Worm (Caenorhabditis elegans): ENCODE results near the gene frg-1.

DNA sequence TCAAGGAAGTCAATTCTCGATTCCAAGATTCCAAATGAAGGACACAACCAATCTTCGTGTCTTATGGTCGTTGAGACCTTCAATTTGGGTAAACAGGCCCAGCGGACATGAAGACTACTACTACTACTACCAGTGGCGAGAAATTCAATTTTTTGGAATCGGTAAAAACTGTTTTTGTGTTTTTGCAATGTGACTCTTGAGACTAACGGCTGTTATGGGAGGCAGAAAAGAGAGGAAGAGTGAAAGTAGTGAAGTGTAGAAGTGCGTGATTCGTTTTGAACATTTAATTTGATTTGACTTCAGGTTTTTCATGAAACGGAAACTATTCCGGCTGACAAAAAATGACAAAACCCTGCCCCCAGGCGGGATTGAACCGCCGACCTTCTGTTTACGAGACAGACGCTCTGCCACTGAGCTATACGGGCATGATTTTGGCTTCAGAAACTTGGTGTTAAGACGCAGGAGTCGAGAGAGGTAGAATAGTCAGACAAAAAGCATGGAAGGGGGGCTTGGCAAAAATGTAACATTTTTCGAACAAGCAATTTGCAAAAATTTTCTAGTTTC lies 36.9 kb downstream of the frg-1 start:
- no peak for TF ChIP-seq ama-1 (optimal IDR thresholded peaks at IDR 0.05)
- peak in 2 of 3 experiments; percentile 25 for TF ChIP-seq dpl-1 (GFP tag; optimal IDR thresholded peaks at IDR 0.05)
- no peak for TF ChIP-seq fkh-4 (tag; optimal IDR thresholded peaks at IDR 0.05; ENCODE audit: borderline replicate concordance)
- TF ChIP-seq fkh-10 (GFP tag; optimal IDR thresholded peaks at IDR 0.05): peak; percentile 27
- TF ChIP-seq hlh-17 (GFP tag; optimal IDR thresholded peaks at IDR 0.05; ENCODE audit: borderline replicate concordance): no peak
- TF ChIP-seq ceh-82 (tag; optimal IDR thresholded peaks at IDR 0.05): peak in 1 of 3 experiments; percentile 57
- TF ChIP-seq tbx-2 (tag; optimal IDR thresholded peaks at IDR 0.05): no peak
- TF ChIP-seq nhr-28 (tag; optimal IDR thresholded peaks at IDR 0.05): no peak
- no peak for TF ChIP-seq egl-27 (tag; optimal IDR thresholded peaks at IDR 0.05)
- TF ChIP-seq snpc-4 (tag; optimal IDR thresholded peaks at IDR 0.05): no peak

All from whole organism, L1 larva.